Worm (Caenorhabditis elegans) whole organism, L3 larva: ENCODE measurements around the gene F53B2.8.
"Not testable (repeated sequence)": the region's sequence is repeated elsewhere in the genome, so short reads cannot be mapped to it uniquely, and the experiment has no call there.

ENCODE experiments used
- daf-12 ChIP-seq: fragments of 150-350 bp; optimal IDR thresholded peaks from 2 replicates; lab custom pipeline; 2014; ENCODE audit warnings: missing biosample characterization, missing genetic modification reagents, missing genetic modification characterization
- elt-1 ChIP-seq: fragments of 150-350 bp; optimal IDR thresholded peaks from 2 replicates; lab custom pipeline; 2014; ENCODE audit warnings: missing biosample characterization, missing genetic modification characterization
- elt-2 ChIP-seq: sonication (generic microtip); optimal IDR thresholded peaks from 2 replicates; lab custom pipeline; 2016; ENCODE audit warnings: missing genetic modification reagents, mild to moderate bottlenecking, missing genetic modification characterization, missing compliant biosample characterization
- nhr-76 ChIP-seq: fragments of 150-350 bp; sonication (generic microtip); optimal IDR thresholded peaks from 5 replicates; lab custom pipeline; 2014; ENCODE audit warnings: missing biosample characterization, missing genetic modification characterization
- sea-2 ChIP-seq: fragments of 150-350 bp; sonication (generic microtip); optimal IDR thresholded peaks from 4 replicates; lab custom pipeline; 2014; ENCODE audit warnings: missing biosample characterization, missing genetic modification reagents, missing genetic modification characterization
- skn-1 ChIP-seq: fragments of 150-350 bp; optimal IDR thresholded peaks from 2 replicates; lab custom pipeline; 2014; ENCODE audit warnings: missing biosample characterization, missing genetic modification characterization
- snpc-4 ChIP-seq: fragments of 150-350 bp; optimal IDR thresholded peaks from 2 replicates; lab custom pipeline; 2014; ENCODE audit warnings: missing biosample characterization, missing genetic modification characterization
- tbx-2 ChIP-seq: sonication (generic microtip); optimal IDR thresholded peaks from 2 replicates; lab custom pipeline; 2016; ENCODE audit warnings: mild to moderate bottlenecking, missing genetic modification characterization, missing compliant biosample characterization
- unc-62 ChIP-seq: fragments of 150-350 bp; sonication (generic microtip); optimal IDR thresholded peaks from 4 replicates; lab custom pipeline; 2014; ENCODE audit warnings: missing biosample characterization, missing genetic modification reagents, missing genetic modification characterization
- zag-1 ChIP-seq: fragments of 150-350 bp; optimal IDR thresholded peaks from 2 replicates; lab custom pipeline; 2014; ENCODE audit warnings: missing biosample characterization, missing genetic modification characterization

ce11 chrIV:12484479-12484878 is 42.7 kb downstream of the F53B2.8 start, which contains the start of gene T04A11.4:
- not testable (repeated sequence) for TF ChIP-seq elt-2 (tag; lab: Kevin White, UChicago); tbx-2 (tag; lab: Kevin White, UChicago); skn-1; snpc-4 (tag; lab: Kevin White, UChicago); sea-2 (GFP tag; lab: Kevin White, UChicago); daf-12 (tag; lab: Kevin White, UChicago); elt-1 (tag; lab: Kevin White, UChicago); nhr-76 (tag; lab: Kevin White, UChicago); unc-62; zag-1 (tag; lab: Kevin White, UChicago)
